Fruit fly (Drosophila melanogaster) whole organism, embryonic: Measurements from ENCODE around the gene Plc21C.

Experiments used
- CG11085 ChIP-seq: fragments of 200-800 bp; sonication (Bioruptor generic); IDR thresholded peaks from 2 replicates; pipeline ENCODE4 v1.3.6; 2022; ENCODE audit warnings: missing biosample characterization, missing genetic modification characterization
- CG11093 ChIP-seq: fragments of 200-800 bp; sonication (Bioruptor generic); IDR thresholded peaks from 3 replicates; pipeline ENCODE4 v1.3.6; 2022; ENCODE audit warnings: missing biosample characterization, missing genetic modification characterization
- CG11504 ChIP-seq: fragments of 200-800 bp; sonication (Bioruptor generic); optimal IDR thresholded peaks from 3 replicates; lab custom pipeline; 2019; ENCODE audit warnings: missing biosample characterization, mild to moderate bottlenecking, missing genetic modification characterization, moderate library complexity
- CG11560 ChIP-seq: fragments of 200-800 bp; sonication (Bioruptor generic); IDR thresholded peaks from 3 replicates; pipeline ENCODE4 v1.3.6; 2022; ENCODE audit warnings: missing biosample characterization, missing genetic modification characterization
- CG11723 ChIP-seq: fragments of 200-800 bp; sonication (Bioruptor generic); optimal IDR thresholded peaks from 2 replicates; lab custom pipeline; 2017; ENCODE audit warnings: missing biosample characterization, mild to moderate bottlenecking, missing genetic modification characterization
- CG12942 ChIP-seq: fragments of 200-800 bp; sonication (Bioruptor generic); optimal IDR thresholded peaks from 3 replicates; lab custom pipeline; 2016; ENCODE audit warnings: missing biosample characterization, missing genetic modification characterization
- CG13123 ChIP-seq: fragments of 200-800 bp; sonication (Bioruptor generic); optimal IDR thresholded peaks from 2 replicates; lab custom pipeline; 2016; ENCODE audit warnings: missing biosample characterization, missing genetic modification characterization
- CG13624 ChIP-seq: fragments of 200-800 bp; sonication (Bioruptor generic); optimal IDR thresholded peaks from 2 replicates; lab custom pipeline; 2016; ENCODE audit warnings: missing biosample characterization, missing genetic modification characterization
- CG13775 ChIP-seq: fragments of 200-800 bp; sonication (Bioruptor generic); optimal IDR thresholded peaks from 3 replicates; lab custom pipeline; 2017; ENCODE audit warnings: missing biosample characterization, mild to moderate bottlenecking, missing genetic modification characterization
- CG15073 ChIP-seq: fragments of 200-800 bp; sonication (Bioruptor generic); optimal IDR thresholded peaks from 2 replicates; lab custom pipeline; 2016; ENCODE audit warnings: missing biosample characterization, missing genetic modification characterization
- CG2120 ChIP-seq: fragments of 200-800 bp; sonication (Bioruptor generic); optimal IDR thresholded peaks from 3 replicates; lab custom pipeline; 2016; ENCODE audit warnings: missing biosample characterization, missing genetic modification characterization
- CG3163 ChIP-seq: fragments of 200-800 bp; sonication (Bioruptor generic); optimal IDR thresholded peaks from 3 replicates; lab custom pipeline; 2016; ENCODE audit warnings: missing biosample characterization, missing genetic modification characterization
- CG5953 ChIP-seq: fragments of 200-800 bp; sonication (Bioruptor generic); IDR thresholded peaks from 2 replicates; pipeline ENCODE4 v1.3.6; 2022; ENCODE audit warnings: missing biosample characterization, missing genetic modification characterization
- CG7786 ChIP-seq: fragments of 200-800 bp; sonication (Bioruptor generic); optimal IDR thresholded peaks from 2 replicates; lab custom pipeline; 2016; ENCODE audit warnings: missing biosample characterization, missing genetic modification characterization
- CG8089 ChIP-seq: fragments of 200-800 bp; sonication (Bioruptor generic); optimal IDR thresholded peaks from 3 replicates; lab custom pipeline; 2016; ENCODE audit warnings: missing biosample characterization, missing genetic modification characterization
- CG8944 ChIP-seq: fragments of 200-800 bp; sonication (Bioruptor generic); optimal IDR thresholded peaks from 3 replicates; lab custom pipeline; 2016; ENCODE audit warnings: missing biosample characterization, missing genetic modification characterization
- CG9437 ChIP-seq: fragments of 200-800 bp; sonication (Bioruptor generic); optimal IDR thresholded peaks from 2 replicates; lab custom pipeline; 2018; ENCODE audit warnings: missing biosample characterization, mild to moderate bottlenecking, missing genetic modification characterization
- CG9797 ChIP-seq: fragments of 200-800 bp; sonication (Bioruptor generic); optimal IDR thresholded peaks from 3 replicates; lab custom pipeline; 2018; ENCODE audit warnings: missing biosample characterization, mild to moderate bottlenecking, missing genetic modification characterization
- Camta ChIP-seq: fragments of 200-800 bp; sonication (Bioruptor generic); optimal IDR thresholded peaks from 2 replicates; lab custom pipeline; 2016; ENCODE audit warnings: missing biosample characterization, missing genetic modification characterization
- Dip3 ChIP-seq: fragments of 200-800 bp; sonication (Bioruptor generic); optimal IDR thresholded peaks from 3 replicates; lab custom pipeline; 2016; ENCODE audit warnings: missing biosample characterization, missing genetic modification characterization
- Dll ChIP-seq: fragments of 200-800 bp; sonication (Bioruptor generic); IDR thresholded peaks from 4 replicates; pipeline ENCODE4 v1.3.6; 2022; ENCODE audit warnings: missing biosample characterization, missing genetic modification characterization; ENCODE audit not compliant: partially characterized antibody
- Dp ChIP-seq: fragments of 200-800 bp; sonication (Bioruptor generic); optimal IDR thresholded peaks from 2 replicates; lab custom pipeline; 2018; ENCODE audit warnings: missing biosample characterization, mild to moderate bottlenecking, missing genetic modification characterization, moderate library complexity
- HLH3B ChIP-seq: fragments of 200-800 bp; sonication (Bioruptor generic); IDR thresholded peaks from 2 replicates; pipeline ENCODE4 v1.3.6; 2022; ENCODE audit warnings: missing biosample characterization, missing genetic modification characterization
- Hr3 ChIP-seq: fragments of 200-800 bp; sonication (Bioruptor generic); optimal IDR thresholded peaks from 3 replicates; lab custom pipeline; 2016; ENCODE audit warnings: missing biosample characterization, missing genetic modification characterization
- MBD-R2 ChIP-seq: fragments of 200-800 bp; sonication (Bioruptor generic); IDR thresholded peaks from 2 replicates; pipeline ENCODE4 v1.3.6; 2022; ENCODE audit warnings: missing biosample characterization, missing genetic modification characterization
- Opbp ChIP-seq: fragments of 200-800 bp; sonication (Bioruptor generic); IDR thresholded peaks from 3 replicates; pipeline ENCODE4 v1.3.6; 2022; ENCODE audit warnings: missing biosample characterization, missing genetic modification characterization; ENCODE audit not compliant: partially characterized antibody
- PHDP ChIP-seq: fragments of 200-800 bp; sonication (Bioruptor generic); optimal IDR thresholded peaks from 3 replicates; lab custom pipeline; 2018; ENCODE audit warnings: missing biosample characterization, mild to moderate bottlenecking, missing genetic modification characterization, moderate library complexity
- Scr ChIP-seq: fragments of 200-800 bp; sonication (Bioruptor generic); IDR thresholded peaks from 2 replicates; pipeline ENCODE4 v1.3.6; 2022; ENCODE audit warnings: missing biosample characterization, missing genetic modification characterization; ENCODE audit not compliant: partially characterized antibody
- Sin3A ChIP-seq: fragments of >200 bp; optimal IDR thresholded peaks from 2 replicates; lab custom pipeline; 2018
- Trl ChIP-seq, 3 experiments: fragments of >200 bp in 2 of 3; fragments of 200-800 bp in 1 of 3; sonication (Bioruptor generic) in 1 of 3; optimal IDR thresholded peaks; 2 replicates in 1 of 3; 3 replicates in 2 of 3; lab custom pipeline; 2016 to 2017; ENCODE audit warnings: missing biosample characterization in 1 of 3, missing genetic modification characterization in 1 of 3
- chn ChIP-seq: fragments of 200-800 bp; sonication (Bioruptor generic); optimal IDR thresholded peaks from 2 replicates; lab custom pipeline; 2016; ENCODE audit warnings: missing biosample characterization, missing genetic modification characterization
- dati ChIP-seq: fragments of 200-800 bp; sonication (Bioruptor generic); IDR thresholded peaks from 2 replicates; pipeline ENCODE4 v1.3.6; 2022; ENCODE audit warnings: missing biosample characterization, missing genetic modification characterization
- dm ChIP-seq: fragments of 200-800 bp; sonication (Bioruptor generic); optimal IDR thresholded peaks from 3 replicates; lab custom pipeline; 2016; ENCODE audit warnings: missing biosample characterization, missing genetic modification characterization
- dmrt11E ChIP-seq: fragments of 200-800 bp; sonication (Bioruptor generic); optimal IDR thresholded peaks from 3 replicates; lab custom pipeline; 2018; ENCODE audit warnings: missing biosample characterization, mild to moderate bottlenecking, missing genetic modification characterization, moderate library complexity
- ems ChIP-seq: fragments of 200-800 bp; sonication (Bioruptor generic); optimal IDR thresholded peaks from 3 replicates; lab custom pipeline; 2016; ENCODE audit warnings: missing biosample characterization, missing genetic modification characterization
- ewg ChIP-seq: fragments of 200-800 bp; sonication (Bioruptor generic); optimal IDR thresholded peaks from 3 replicates; lab custom pipeline; 2017; ENCODE audit warnings: mild to moderate bottlenecking, missing biosample characterization, missing genetic modification reagents, missing genetic modification characterization
- gro ChIP-seq: fragments of 200-800 bp; sonication (Bioruptor generic); optimal IDR thresholded peaks from 2 replicates; lab custom pipeline; 2016; ENCODE audit warnings: missing biosample characterization, missing genetic modification characterization
- hbn ChIP-seq: fragments of 200-800 bp; sonication (Bioruptor generic); IDR thresholded peaks from 2 replicates; pipeline ENCODE4 v1.3.6; 2022; ENCODE audit warnings: missing biosample characterization, missing genetic modification characterization; ENCODE audit not compliant: partially characterized antibody
- ind ChIP-seq: fragments of 200-800 bp; sonication (Bioruptor generic); optimal IDR thresholded peaks from 3 replicates; lab custom pipeline; 2016; ENCODE audit warnings: missing biosample characterization, missing genetic modification characterization
- jumu ChIP-seq: fragments of 200-800 bp; sonication (Bioruptor generic); optimal IDR thresholded peaks from 3 replicates; lab custom pipeline; 2016; ENCODE audit warnings: missing biosample characterization, missing genetic modification characterization
- lbe ChIP-seq: fragments of 200-800 bp; sonication (Bioruptor generic); optimal IDR thresholded peaks from 2 replicates; lab custom pipeline; 2016; ENCODE audit warnings: missing biosample characterization, mild to moderate bottlenecking, missing genetic modification characterization
- luna ChIP-seq: fragments of 200-800 bp; sonication (Bioruptor generic); optimal IDR thresholded peaks from 2 replicates; lab custom pipeline; 2016; ENCODE audit warnings: missing biosample characterization, missing genetic modification characterization
- oc ChIP-seq: fragments of 200-800 bp; sonication (Bioruptor generic); optimal IDR thresholded peaks from 2 replicates; lab custom pipeline; 2018; ENCODE audit warnings: missing biosample characterization, mild to moderate bottlenecking, missing genetic modification characterization, moderate library complexity
- pan ChIP-seq, 4 experiments: fragments of >200 bp in 3 of 4; fragments of 200-800 bp in 1 of 4; sonication (Bioruptor generic) in 1 of 4; optimal IDR thresholded peaks in 3 of 4; IDR thresholded peaks in 1 of 4; 2 replicates each; pipeline versions ENCODE4 v1.3.6 to Lab custom; 2017 to 2022; ENCODE audit warnings: missing biosample characterization in 2 of 4, missing genetic modification characterization in 2 of 4, mixed read lengths in 1 of 4
- row ChIP-seq: fragments of 200-800 bp; sonication (Bioruptor generic); IDR thresholded peaks from 3 replicates; pipeline ENCODE4 v1.3.6; 2022; ENCODE audit warnings: missing biosample characterization, missing genetic modification characterization
- slbo ChIP-seq: fragments of 200-800 bp; sonication (Bioruptor generic); IDR thresholded peaks from 2 replicates; pipeline ENCODE4 v1.3.6; 2022; ENCODE audit warnings: missing biosample characterization, missing genetic modification characterization
- sob ChIP-seq: fragments of 200-800 bp; sonication (Bioruptor generic); IDR thresholded peaks from 2 replicates; pipeline ENCODE4 v1.3.6; 2022; ENCODE audit warnings: missing biosample characterization, missing genetic modification characterization
- twi ChIP-seq: fragments of 200-800 bp; optimal IDR thresholded peaks from 2 replicates; lab custom pipeline; 2019; ENCODE audit warnings: missing biosample characterization, mild to moderate bottlenecking, missing genetic modification characterization, moderate library complexity
- unc-4 ChIP-seq: fragments of 200-800 bp; sonication (Bioruptor generic); IDR thresholded peaks from 2 replicates; pipeline ENCODE4 v1.3.6; 2022; ENCODE audit warnings: missing biosample characterization, missing genetic modification characterization; ENCODE audit not compliant: partially characterized antibody
- vvl ChIP-seq: fragments of 200-800 bp; sonication (Bioruptor generic); IDR thresholded peaks from 2 replicates; pipeline ENCODE4 v1.3.6; 2022; ENCODE audit warnings: missing biosample characterization, missing genetic modification characterization

Gene Plc21C

dm6 chr2L:277122-277671 is 28.5 kb upstream of the Plc21C start, which contains the start of gene smo (continued):
- TF ChIP-seq pan (optimal IDR thresholded peaks at IDR 0.05; lab: Kevin White, UChicago) (no peak), pan (GFP tag; optimal IDR thresholded peaks at IDR 0.05 in 1 of 2, IDR thresholded peaks at IDR 0.05 in 1 of 2) (no peak), CG8089 (GFP tag; lab: Kevin White, UChicago) (peak; percentile 29), CG9797 (GFP tag; lab: Kevin White, UChicago) (peak; percentile 96), CG7786 (GFP tag; lab: Kevin White, UChicago) (peak; percentile 24), CG13624 (peak; percentile 24), Dll (peak; percentile 86), Sin3A (lab: Kevin White, UChicago) (peak; percentile 100), CG11085 (GFP tag; lab: Robert Waterston, UW) (no peak), jumu (GFP tag; lab: Kevin White, UChicago) (peak; percentile 61), CG9437 (GFP tag; lab: Kevin White, UChicago) (peak; percentile 36), CG15073 (GFP tag; lab: Kevin White, UChicago) (no peak), CG2120 (peak; percentile 62), row (peak; percentile 56), luna (GFP tag; lab: Kevin White, UChicago) (peak; percentile 16), PHDP (peak; percentile 32), dmrt11E (tag; lab: Kevin White, UChicago) (peak; percentile 34), dm (GFP tag; lab: Kevin White, UChicago) (peak; percentile 83), ewg (peak; percentile 37), CG5953 (GFP tag; lab: Robert Waterston, UW) (no peak), Dp (GFP tag; lab: Kevin White, UChicago) (peak; percentile 67), lbe (no peak), Camta (GFP tag; lab: Kevin White, UChicago) (peak; percentile 22), Trl (optimal IDR thresholded peaks at IDR 0.05; lab: Kevin White, UChicago) (peak in 1 of 2 experiments; percentile 2), Trl (GFP tag; optimal IDR thresholded peaks at IDR 0.05; lab: Kevin White, UChicago) (peak; percentile 51), CG11560 (peak; percentile 21; the same call in 1 of the 3 replicates), oc (tag; lab: Kevin White, UChicago) (no peak), slbo (peak; percentile 44; the same call in 1 of the 2 replicates), twi (peak; percentile 25), ems (peak; percentile 34), CG11093 (GFP tag; lab: Robert Waterston, UW) (no peak), Hr3 (GFP tag; lab: Kevin White, UChicago) (peak; percentile 33), CG13123 (GFP tag; lab: Kevin White, UChicago) (no peak), CG8944 (GFP tag; lab: Kevin White, UChicago) (peak; percentile 54), CG11504 (tag; lab: Kevin White, UChicago) (peak; percentile 99), CG11723 (GFP tag; lab: Kevin White, UChicago) (no peak), Dip3 (GFP tag; lab: Kevin White, UChicago) (peak; percentile 36), gro (peak; percentile 32), MBD-R2 (GFP tag; lab: Robert Waterston, UW) (peak; percentile 79), hbn (GFP tag; lab: Robert Waterston, UW) (peak; percentile 79), Opbp (GFP tag; lab: Robert Waterston, UW) (peak; percentile 81), HLH3B (GFP tag; lab: Robert Waterston, UW) (no peak), CG13775 (GFP tag; lab: Kevin White, UChicago) (peak; percentile 32), CG3163 (GFP tag; lab: Kevin White, UChicago) (peak; percentile 40), CG12942 (GFP tag; lab: Kevin White, UChicago) (peak; percentile 27), chn (peak; percentile 33), ind (GFP tag; lab: Kevin White, UChicago) (peak; percentile 26), Scr (GFP tag; lab: Robert Waterston, UW) (peak; percentile 88), unc-4 (GFP tag; lab: Robert Waterston, UW) (peak; percentile 87), dati (GFP tag; lab: Robert Waterston, UW) (no peak), vvl (GFP tag; lab: Robert Waterston, UW) (peak; percentile 52; the same call in 1 of the 2 replicates), sob (GFP tag; lab: Robert Waterston, UW) (0 out of 2 replicates have a peak, but pooled peaks have one; percentile 24)
